Fruit fly (Drosophila melanogaster): Measurements from ENCODE around the gene CG4461.
A peak's percentile ranks its signal among the peaks of the same experiment; 100 is the strongest.

CG4461 gene

dm6 chr3L:9391340-9391980, 16.2 kb downstream of the CG4461 start:
- TF ChIP-seq CG9948 (tag; optimal IDR thresholded peaks at IDR 0.05) (no peak), EcR (GFP tag; optimal IDR thresholded peaks at IDR 0.05) (peak; percentile 33)

DNA sequence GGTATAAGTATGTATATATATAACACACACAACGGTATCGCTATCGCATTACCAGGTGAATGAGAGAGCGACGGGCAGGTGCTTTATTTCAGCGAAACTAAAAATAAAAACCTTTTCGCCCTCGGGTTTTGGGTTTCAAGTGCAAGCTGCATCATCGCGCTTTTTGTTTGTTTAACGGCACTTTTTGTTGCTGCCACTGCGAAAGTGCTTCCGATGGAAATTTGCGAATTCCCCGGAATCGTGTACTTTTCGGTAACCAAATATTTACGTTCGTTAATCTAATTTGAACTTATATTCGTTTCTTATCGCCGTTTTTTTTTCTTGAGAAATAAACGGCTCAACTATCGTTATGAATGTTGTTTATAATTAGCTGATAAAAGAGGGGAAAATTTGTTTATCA, 20.8 kb downstream of the CG4461 start:
- TF ChIP-seq Snoo (tag; optimal IDR thresholded peaks at IDR 0.05) (no peak), fd96Ca (GFP tag; IDR thresholded peaks at IDR 0.05) (no peak), CG8159 (tag; optimal IDR thresholded peaks at IDR 0.05) (no peak), CG10348 (GFP tag; IDR thresholded peaks at IDR 0.05) (no peak), CG32121 (GFP tag; IDR thresholded peaks at IDR 0.05) (no peak)

DNA sequence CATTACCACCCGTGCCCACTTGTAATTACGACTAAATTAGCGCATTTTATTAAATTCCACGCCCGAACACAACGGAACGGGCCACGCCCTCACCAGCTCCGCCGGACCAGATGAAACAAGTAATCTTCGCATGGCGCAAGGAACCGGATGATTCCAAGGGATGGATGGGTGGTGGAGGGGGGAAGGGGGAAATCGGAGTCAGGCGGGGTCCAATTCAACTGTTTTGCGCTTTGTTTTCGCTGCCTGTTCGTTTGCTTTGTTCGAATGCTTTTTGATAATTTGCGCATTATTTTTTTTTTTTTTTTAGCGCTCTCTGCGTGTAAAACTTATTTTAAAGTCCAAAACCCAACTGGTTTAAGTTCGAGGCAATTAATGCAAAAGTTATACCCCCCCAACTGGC, 21.5 kb downstream of the CG4461 start:
- TF ChIP-seq CG12605 (GFP tag; IDR thresholded peaks at IDR 0.05) (peak; percentile 30; the same call in 1 of the 2 replicates), EcR (GFP tag; optimal IDR thresholded peaks at IDR 0.05) (peak; percentile 33), CG10348 (GFP tag; IDR thresholded peaks at IDR 0.05) (no peak)

dm6 chr3L:9397156-9397555, 21.9 kb downstream of the CG4461 start:
- TF ChIP-seq Pif1A (GFP tag; optimal IDR thresholded peaks at IDR 0.05) (peak; percentile 29), Pif1B (GFP tag; optimal IDR thresholded peaks at IDR 0.05) (peak; percentile 12), CG4496 (GFP tag; IDR thresholded peaks at IDR 0.05) (peak; percentile 54; the same call in 1 of the 3 replicates), CG14655 (GFP tag; optimal IDR thresholded peaks at IDR 0.05) (peak; percentile 22), fd96Ca (GFP tag; IDR thresholded peaks at IDR 0.05) (no peak), CG32121 (GFP tag; IDR thresholded peaks at IDR 0.05) (peak; percentile 51; the same call in 1 of the 2 replicates), gl (tag; optimal IDR thresholded peaks at IDR 0.05) (peak; percentile 49), Snoo (tag; optimal IDR thresholded peaks at IDR 0.05) (no peak), CG13204 (GFP tag; optimal IDR thresholded peaks at IDR 0.05) (no peak)

- TF ChIP-seq CG15710 (tag; optimal IDR thresholded peaks at IDR 0.05): no peak
- TF ChIP-seq CG10348 (GFP tag; IDR thresholded peaks at IDR 0.05): no peak
- no peak for TF ChIP-seq CG14655 (GFP tag; optimal IDR thresholded peaks at IDR 0.05)
- no peak for TF ChIP-seq CG13204 (GFP tag; optimal IDR thresholded peaks at IDR 0.05)
- no peak for TF ChIP-seq Snoo (tag; optimal IDR thresholded peaks at IDR 0.05)
- no peak for TF ChIP-seq CG12605 (GFP tag; IDR thresholded peaks at IDR 0.05)
- no peak for TF ChIP-seq CG32121 (GFP tag; IDR thresholded peaks at IDR 0.05)
- TF ChIP-seq EcR (GFP tag; optimal IDR thresholded peaks at IDR 0.05): no peak
- TF ChIP-seq CG8301 (tag; optimal IDR thresholded peaks at IDR 0.05): no peak
- TF ChIP-seq CG4496 (GFP tag; IDR thresholded peaks at IDR 0.05): no peak
- no peak for TF ChIP-seq CG8159 (tag; optimal IDR thresholded peaks at IDR 0.05)
- no peak for TF ChIP-seq D1 (tag; optimal IDR thresholded peaks at IDR 0.05)
- TF ChIP-seq rn (GFP tag; IDR thresholded peaks at IDR 0.05): no peak
- no peak for TF ChIP-seq Ets98B (GFP tag; IDR thresholded peaks at IDR 0.05)
Measured at dm6 chr3L:9398028-9398427, 22.8 kb downstream of the CG4461 start.

DNA sequence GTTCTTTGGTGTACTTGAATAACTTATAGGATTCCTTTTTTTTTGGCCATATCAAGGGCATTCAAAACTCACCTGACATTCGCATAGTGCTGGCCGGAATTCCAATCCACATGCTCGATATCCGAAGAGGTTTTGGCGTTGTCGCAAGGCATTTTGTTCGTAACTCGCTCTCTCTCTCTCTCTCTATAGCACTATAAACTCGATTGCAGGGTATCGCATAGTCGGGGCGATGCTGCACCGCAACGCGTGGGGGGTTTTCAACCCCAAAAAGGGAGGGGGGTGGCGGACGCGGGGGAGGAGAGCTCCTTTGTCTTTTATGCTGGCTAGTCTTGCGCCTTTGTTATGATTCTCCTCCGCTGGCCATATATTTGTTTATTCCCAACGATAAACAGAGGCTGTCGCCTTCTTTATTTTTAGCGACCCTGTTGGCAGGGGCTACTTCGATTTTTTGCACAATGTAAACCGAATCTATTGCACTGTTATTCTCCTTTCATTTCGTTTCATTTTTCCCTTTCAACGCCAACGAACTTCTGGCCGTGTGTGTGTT, 23.3 kb downstream of the CG4461 start:
- TF ChIP-seq CG17806 (tag; optimal IDR thresholded peaks at IDR 0.05): peak; percentile 1
- TF ChIP-seq CG14655 (GFP tag; optimal IDR thresholded peaks at IDR 0.05): no peak
- peak; percentile 3 for TF ChIP-seq D1 (tag; optimal IDR thresholded peaks at IDR 0.05)
- TF ChIP-seq Pif1B (GFP tag; optimal IDR thresholded peaks at IDR 0.05): no peak
- TF ChIP-seq CG8159 (tag; optimal IDR thresholded peaks at IDR 0.05): peak; percentile 20
- peak; percentile 35; the same call in 1 of the 2 replicates for TF ChIP-seq CG32121 (GFP tag; IDR thresholded peaks at IDR 0.05)
- peak; percentile 17 for TF ChIP-seq CG9948 (tag; optimal IDR thresholded peaks at IDR 0.05)
- TF ChIP-seq Ets98B (GFP tag; IDR thresholded peaks at IDR 0.05): 0 out of 2 replicates have a peak, but pooled peaks have one; percentile 46
- TF ChIP-seq CG8301 (tag; optimal IDR thresholded peaks at IDR 0.05): no peak
- no peak for TF ChIP-seq CG34367 (tag; optimal IDR thresholded peaks at IDR 0.05)
- TF ChIP-seq fd96Ca (GFP tag; IDR thresholded peaks at IDR 0.05): no peak; the same call in 2 of the 3 replicates
- TF ChIP-seq Pif1A (GFP tag; optimal IDR thresholded peaks at IDR 0.05): no peak
- no peak for TF ChIP-seq CG13204 (GFP tag; optimal IDR thresholded peaks at IDR 0.05)
- TF ChIP-seq CG12605 (GFP tag; IDR thresholded peaks at IDR 0.05): 0 out of 2 replicates have a peak, but pooled peaks have one; percentile 46
- TF ChIP-seq CG4496 (GFP tag; IDR thresholded peaks at IDR 0.05): peak; percentile 50; the same call in 1 of the 3 replicates
- TF ChIP-seq CG15710 (tag; optimal IDR thresholded peaks at IDR 0.05): peak; percentile 9
- no peak for TF ChIP-seq gl (tag; optimal IDR thresholded peaks at IDR 0.05)
- TF ChIP-seq CG10348 (GFP tag; IDR thresholded peaks at IDR 0.05): no peak
- TF ChIP-seq rn (GFP tag; IDR thresholded peaks at IDR 0.05): no peak
- TF ChIP-seq EcR (GFP tag; optimal IDR thresholded peaks at IDR 0.05): peak; percentile 86
- peak; percentile 29 for TF ChIP-seq Snoo (tag; optimal IDR thresholded peaks at IDR 0.05)
